Worm (Caenorhabditis elegans) whole organism, L3 larva: ENCODE data around the gene Y38F1A.4.

Source experiments
- snpc-4 ChIP-seq: fragments of 150-350 bp; optimal IDR thresholded peaks from 2 replicates; lab custom pipeline; 2014; ENCODE audit warnings: missing biosample characterization, missing genetic modification characterization
- unc-39 ChIP-seq: sonication (generic microtip); optimal IDR thresholded peaks from 4 replicates; lab custom pipeline; 2017; ENCODE audit warnings: missing biosample characterization, missing genetic modification characterization

ce11 chrII:12921478-12921877 is 48.0 kb downstream of the Y38F1A.4 start:
- no peak for TF ChIP-seq unc-39 (tag; lab: Kevin White, UChicago)
- TF ChIP-seq snpc-4 (tag; lab: Kevin White, UChicago): no peak
